Fruit fly (Drosophila melanogaster) whole organism, embryonic: ENCODE measurements around the gene dmGlut.

Source experiments
- Antp ChIP-seq: fragments of 200-800 bp; sonication (Bioruptor generic); optimal IDR thresholded peaks from 3 replicates; lab custom pipeline; 2016; ENCODE audit warnings: missing biosample characterization, missing genetic modification characterization
- Awh ChIP-seq: fragments of 200-800 bp; sonication (Bioruptor generic); IDR thresholded peaks from 2 replicates; pipeline ENCODE4, ENCODE4 v1.3.6; 2022; ENCODE audit warnings: missing biosample characterization, missing genetic modification characterization
- CG10274 ChIP-seq: fragments of 200-800 bp; sonication (Bioruptor generic); optimal IDR thresholded peaks from 3 replicates; lab custom pipeline; 2017; ENCODE audit warnings: missing biosample characterization, mild to moderate bottlenecking, missing genetic modification characterization
- CG10321 ChIP-seq: fragments of 200-800 bp; sonication (Bioruptor generic); IDR thresholded peaks from 2 replicates; pipeline ENCODE4 v1.3.6; 2022; ENCODE audit warnings: missing biosample characterization, missing genetic modification characterization
- CG11085 ChIP-seq: fragments of 200-800 bp; sonication (Bioruptor generic); IDR thresholded peaks from 2 replicates; pipeline ENCODE4 v1.3.6; 2022; ENCODE audit warnings: missing biosample characterization, missing genetic modification characterization
- CG12299 ChIP-seq: fragments of 200-800 bp; sonication (Bioruptor generic); optimal IDR thresholded peaks from 2 replicates; lab custom pipeline; 2018; ENCODE audit warnings: missing biosample characterization, mild to moderate bottlenecking, missing genetic modification characterization
- CG12659 ChIP-seq: fragments of 200-800 bp; sonication (Bioruptor generic); optimal IDR thresholded peaks from 3 replicates; lab custom pipeline; 2017; ENCODE audit warnings: mild to moderate bottlenecking, missing biosample characterization, missing genetic modification reagents, missing genetic modification characterization
- CG14050 ChIP-seq: fragments of 200-800 bp; sonication (Bioruptor generic); IDR thresholded peaks from 3 replicates; pipeline ENCODE4 v1.3.6; 2022; ENCODE audit warnings: missing biosample characterization, missing genetic modification characterization
- CG15696 ChIP-seq: fragments of 200-800 bp; sonication (Bioruptor generic); optimal IDR thresholded peaks from 2 replicates; lab custom pipeline; 2019; ENCODE audit warnings: missing biosample characterization, mild to moderate bottlenecking, missing genetic modification characterization, moderate library complexity
- CG17802 ChIP-seq: fragments of 200-800 bp; sonication (Bioruptor generic); optimal IDR thresholded peaks from 2 replicates; lab custom pipeline; 2018; ENCODE audit warnings: missing biosample characterization, mild to moderate bottlenecking, missing genetic modification characterization, moderate library complexity
- CG18011 ChIP-seq: fragments of 200-800 bp; sonication (Bioruptor generic); optimal IDR thresholded peaks from 2 replicates; lab custom pipeline; 2017; ENCODE audit warnings: missing biosample characterization, missing genetic modification characterization, mild to moderate bottlenecking, moderate library complexity, missing genotype
- CG1832 ChIP-seq: fragments of 200-800 bp; sonication (Bioruptor generic); optimal IDR thresholded peaks from 2 replicates; lab custom pipeline; 2017; ENCODE audit warnings: missing biosample characterization, mild to moderate bottlenecking, missing genetic modification characterization, inconsistent platforms
- CG2202 ChIP-seq: fragments of 200-800 bp; sonication (Bioruptor generic); optimal IDR thresholded peaks from 2 replicates; lab custom pipeline; 2018; ENCODE audit warnings: missing biosample characterization, mild to moderate bottlenecking, missing genetic modification characterization
- CG32767 ChIP-seq: fragments of 200-800 bp; sonication (Bioruptor generic); IDR thresholded peaks from 2 replicates; pipeline ENCODE4 v1.3.6; 2022; ENCODE audit warnings: missing biosample characterization, missing genetic modification characterization
- CG42726 ChIP-seq: fragments of 200-800 bp; sonication (Bioruptor generic); IDR thresholded peaks from 2 replicates; pipeline ENCODE4 v1.3.6; 2022; ENCODE audit warnings: missing biosample characterization, missing genetic modification characterization; ENCODE audit not compliant: partially characterized antibody
- CG4360 ChIP-seq: fragments of 200-800 bp; sonication (Bioruptor generic); IDR thresholded peaks from 2 replicates; pipeline ENCODE4 v1.3.6; 2022; ENCODE audit warnings: missing biosample characterization, missing genetic modification characterization
- CG6854 ChIP-seq: fragments of 200-800 bp; sonication (Bioruptor generic); optimal IDR thresholded peaks from 3 replicates; lab custom pipeline; 2017; ENCODE audit warnings: missing biosample characterization, mild to moderate bottlenecking, missing genetic modification characterization
- CG7372 ChIP-seq: fragments of 200-800 bp; sonication (Bioruptor generic); IDR thresholded peaks from 2 replicates; pipeline ENCODE4 v1.3.6; 2022; ENCODE audit warnings: missing biosample characterization, missing genetic modification characterization
- CG9727 ChIP-seq: fragments of 200-800 bp; sonication (Bioruptor generic); optimal IDR thresholded peaks from 3 replicates; lab custom pipeline; 2017; ENCODE audit warnings: missing biosample characterization, mild to moderate bottlenecking, missing genetic modification characterization
- CG9932 ChIP-seq: fragments of 200-800 bp; sonication (Bioruptor generic); IDR thresholded peaks from 2 replicates; pipeline ENCODE4 v1.3.6; 2022; ENCODE audit warnings: missing biosample characterization, missing genetic modification characterization
- CTCF ChIP-seq: fragments of 200-800 bp; sonication (Bioruptor generic); optimal IDR thresholded peaks from 2 replicates; lab custom pipeline; 2017; ENCODE audit warnings: missing biosample characterization, mild to moderate bottlenecking, missing genetic modification characterization, moderate library complexity
- Chrac-16 ChIP-seq: fragments of 200-800 bp; sonication (Bioruptor generic); optimal IDR thresholded peaks from 3 replicates; lab custom pipeline; 2016; ENCODE audit warnings: missing biosample characterization, missing genetic modification characterization
- CkIIα-i1 ChIP-seq: fragments of 200-800 bp; sonication (Bioruptor generic); IDR thresholded peaks from 2 replicates; pipeline ENCODE4 v1.3.6; 2022; ENCODE audit warnings: missing biosample characterization, missing genetic modification characterization
- Dek ChIP-seq: fragments of 200-800 bp; sonication (Bioruptor generic); optimal IDR thresholded peaks from 3 replicates; lab custom pipeline; 2019; ENCODE audit warnings: missing biosample characterization, mild to moderate bottlenecking, missing genetic modification characterization, moderate library complexity
- Doc3 ChIP-seq: fragments of 200-800 bp; sonication (Bioruptor generic); IDR thresholded peaks from 3 replicates; pipeline ENCODE4 v1.3.6; 2022; ENCODE audit warnings: missing biosample characterization, missing genetic modification characterization; ENCODE audit not compliant: partially characterized antibody
- ERR ChIP-seq: fragments of 200-800 bp; sonication (Bioruptor generic); optimal IDR thresholded peaks from 2 replicates; lab custom pipeline; 2016; ENCODE audit warnings: missing biosample characterization, missing genetic modification characterization
- Eip74EF ChIP-seq, 2 experiments: fragments of 200-800 bp in 1 of 2; fragments of >200 bp in 1 of 2; sonication (Bioruptor generic) in 1 of 2; optimal IDR thresholded peaks; 2 replicates each; lab custom pipeline; 2017 to 2019; ENCODE audit warnings: missing biosample characterization in 2 of 2, missing genetic modification characterization in 2 of 2, mild to moderate bottlenecking in 1 of 2, moderate library complexity in 1 of 2
- Fer3 ChIP-seq: fragments of 200-800 bp; sonication (Bioruptor generic); optimal IDR thresholded peaks from 2 replicates; lab custom pipeline; 2018; ENCODE audit warnings: missing biosample characterization, mild to moderate bottlenecking, missing genetic modification characterization, moderate library complexity
- H2.0 ChIP-seq: fragments of 200-800 bp; sonication (Bioruptor generic); IDR thresholded peaks from 2 replicates; pipeline ENCODE4 v1.3.6; 2022; ENCODE audit warnings: missing biosample characterization, missing genetic modification characterization
- Hey ChIP-seq: fragments of 200-800 bp; sonication (Bioruptor generic); optimal IDR thresholded peaks from 3 replicates; lab custom pipeline; 2018; ENCODE audit warnings: missing biosample characterization, mild to moderate bottlenecking, missing genetic modification characterization
- Lpt ChIP-seq: fragments of >200 bp; optimal IDR thresholded peaks from 2 replicates; lab custom pipeline; 2018; ENCODE audit warnings: missing biosample characterization, missing genetic modification characterization
- MBD-R2 ChIP-seq: fragments of 200-800 bp; sonication (Bioruptor generic); IDR thresholded peaks from 2 replicates; pipeline ENCODE4 v1.3.6; 2022; ENCODE audit warnings: missing biosample characterization, missing genetic modification characterization
- Myb ChIP-seq: fragments of 200-800 bp; sonication (Bioruptor generic); optimal IDR thresholded peaks from 2 replicates; lab custom pipeline; 2016; ENCODE audit warnings: missing biosample characterization, missing genetic modification characterization
- Neu2 ChIP-seq: fragments of 200-800 bp; sonication (Bioruptor generic); optimal IDR thresholded peaks from 3 replicates; lab custom pipeline; 2016; ENCODE audit warnings: missing biosample characterization, missing genetic modification characterization, borderline replicate concordance
- Optix ChIP-seq: fragments of 200-800 bp; sonication (Bioruptor generic); IDR thresholded peaks from 3 replicates; pipeline ENCODE4 v1.3.6; 2022; ENCODE audit warnings: missing biosample characterization, missing genetic modification characterization
- Six4 ChIP-seq: fragments of 200-800 bp; sonication (Bioruptor generic); optimal IDR thresholded peaks from 2 replicates; lab custom pipeline; 2016; ENCODE audit warnings: missing biosample characterization, missing genetic modification characterization
- Xrp1 ChIP-seq: fragments of 200-800 bp; sonication (Bioruptor generic); IDR thresholded peaks from 2 replicates; pipeline ENCODE4 v1.3.6; 2022; ENCODE audit warnings: missing biosample characterization, missing genetic modification characterization
- ems ChIP-seq: fragments of 200-800 bp; sonication (Bioruptor generic); optimal IDR thresholded peaks from 3 replicates; lab custom pipeline; 2016; ENCODE audit warnings: missing biosample characterization, missing genetic modification characterization
- exex ChIP-seq: fragments of 200-800 bp; sonication (Bioruptor generic); optimal IDR thresholded peaks from 4 replicates; lab custom pipeline; 2018; ENCODE audit warnings: missing biosample characterization, mild to moderate bottlenecking, missing genetic modification characterization, moderate library complexity
- gem ChIP-seq: fragments of 200-800 bp; sonication (Bioruptor generic); optimal IDR thresholded peaks from 2 replicates; lab custom pipeline; 2019; ENCODE audit warnings: missing biosample characterization, mild to moderate bottlenecking, missing genetic modification characterization, moderate library complexity
- grau ChIP-seq: fragments of 200-800 bp; optimal IDR thresholded peaks from 3 replicates; lab custom pipeline; 2019; ENCODE audit warnings: missing biosample characterization, mild to moderate bottlenecking, missing genetic modification characterization, moderate library complexity
- lilli ChIP-seq: fragments of 200-800 bp; sonication (Bioruptor generic); optimal IDR thresholded peaks from 3 replicates; lab custom pipeline; 2016; ENCODE audit warnings: missing biosample characterization, missing genetic modification characterization
- nerfin-1 ChIP-seq: fragments of 200-800 bp; sonication (Bioruptor generic); optimal IDR thresholded peaks from 3 replicates; lab custom pipeline; 2019; ENCODE audit warnings: missing biosample characterization, mild to moderate bottlenecking, missing genetic modification characterization, moderate library complexity
- p53 ChIP-seq: fragments of 200-800 bp; sonication (Bioruptor generic); optimal IDR thresholded peaks from 2 replicates; lab custom pipeline; 2016; ENCODE audit warnings: missing biosample characterization, missing genetic modification characterization
- pnt ChIP-seq: fragments of 200-800 bp; sonication (Bioruptor generic); optimal IDR thresholded peaks from 3 replicates; lab custom pipeline; 2016; ENCODE audit warnings: missing biosample characterization, missing genetic modification characterization
- slp2 ChIP-seq: fragments of 200-800 bp; sonication (Bioruptor generic); optimal IDR thresholded peaks from 2 replicates; lab custom pipeline; 2016; ENCODE audit warnings: missing biosample characterization, missing genetic modification characterization
- sna ChIP-seq: fragments of 200-800 bp; sonication (Bioruptor generic); IDR thresholded peaks from 2 replicates; pipeline ENCODE4 v1.3.6; 2022; ENCODE audit warnings: missing biosample characterization, missing genetic modification characterization; ENCODE audit not compliant: partially characterized antibody
- trem ChIP-seq: fragments of 200-800 bp; optimal IDR thresholded peaks from 3 replicates; lab custom pipeline; 2019; ENCODE audit warnings: missing biosample characterization, mild to moderate bottlenecking, missing genetic modification characterization, moderate library complexity
- usp ChIP-seq: fragments of >200 bp; optimal IDR thresholded peaks from 2 replicates; lab custom pipeline; 2017; ENCODE audit warnings: missing biosample characterization, missing genetic modification characterization
- wek ChIP-seq: fragments of 200-800 bp; sonication (Bioruptor generic); optimal IDR thresholded peaks from 3 replicates; lab custom pipeline; 2018; ENCODE audit warnings: missing biosample characterization, mild to moderate bottlenecking, missing genetic modification characterization, moderate library complexity

Gene dmGlut

DNA sequence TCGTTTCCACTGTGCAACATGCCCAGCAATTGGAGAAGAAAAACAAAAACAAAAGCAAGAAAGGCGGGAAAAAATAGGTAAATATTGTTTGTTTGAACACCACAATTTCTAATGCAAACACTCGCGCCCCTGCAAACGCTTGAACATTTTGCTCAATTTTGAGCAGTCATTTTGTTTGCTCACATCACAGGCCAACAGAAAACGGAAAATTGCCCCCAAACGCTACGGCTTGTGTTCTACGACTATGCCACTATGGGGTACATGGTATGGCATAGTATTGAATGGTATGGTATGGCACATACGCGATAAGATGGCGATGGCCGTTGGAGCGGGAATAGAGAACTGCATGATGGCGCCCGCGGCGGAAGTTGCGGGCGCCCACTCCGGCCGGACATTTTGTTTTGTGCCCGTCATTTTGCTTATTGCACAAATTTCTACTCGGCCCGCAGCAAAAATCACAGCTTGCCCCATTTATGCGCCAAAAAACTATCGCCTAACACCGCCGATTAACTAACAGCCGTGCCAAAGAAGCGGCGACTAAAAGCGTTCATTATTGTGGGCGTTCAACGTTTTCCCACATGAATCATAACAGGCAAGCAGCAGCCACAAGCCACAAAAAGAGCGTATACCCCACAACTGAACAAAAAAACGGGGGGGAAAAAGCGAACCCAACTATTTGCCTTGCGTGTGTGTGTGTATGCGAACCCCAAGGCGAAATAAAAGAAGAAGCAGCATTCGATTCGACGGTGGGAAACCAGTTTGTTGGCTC lies 22.8 kb upstream of the dmGlut start (continued):
- peak; percentile 52 for TF ChIP-seq CG10274 (GFP tag; lab: Kevin White, UChicago)
- no peak for TF ChIP-seq CTCF (GFP tag; lab: Kevin White, UChicago)
- peak; percentile 77 for TF ChIP-seq CG12659 (GFP tag; lab: Kevin White, UChicago)
- peak; percentile 20 for TF ChIP-seq trem (tag; lab: Kevin White, UChicago)
- no peak for TF ChIP-seq CkIIα-i1 (GFP tag; lab: Robert Waterston, UW)
- peak; percentile 47 for TF ChIP-seq Six4 (GFP tag; lab: Kevin White, UChicago)
- no peak for TF ChIP-seq CG7372 (GFP tag; lab: Robert Waterston, UW)
- no peak for TF ChIP-seq Doc3 (GFP tag; lab: Robert Waterston, UW)
- peak; percentile 75 for TF ChIP-seq Hey (tag; lab: Kevin White, UChicago)
- TF ChIP-seq wek (GFP tag; lab: Kevin White, UChicago): peak; percentile 88
- TF ChIP-seq CG11085 (GFP tag; lab: Robert Waterston, UW): no peak
- TF ChIP-seq CG32767 (GFP tag; lab: Robert Waterston, UW): no peak
- peak; percentile 33 for TF ChIP-seq Antp
- TF ChIP-seq CG42726 (GFP tag; lab: Robert Waterston, UW): no peak
- peak; percentile 7 for TF ChIP-seq slp2
- peak; percentile 22 for TF ChIP-seq grau
- TF ChIP-seq MBD-R2 (GFP tag; lab: Robert Waterston, UW): no peak
- TF ChIP-seq p53: no peak
- peak; percentile 32 for TF ChIP-seq pnt (GFP tag; lab: Kevin White, UChicago)
- TF ChIP-seq CG17802 (tag; lab: Kevin White, UChicago): peak; percentile 43
- TF ChIP-seq Chrac-16 (GFP tag; lab: Kevin White, UChicago): no peak
- TF ChIP-seq Myb (GFP tag; lab: Kevin White, UChicago): no peak
- TF ChIP-seq exex (tag; lab: Kevin White, UChicago): peak; percentile 79
- peak; percentile 32 for TF ChIP-seq ERR (GFP tag; lab: Kevin White, UChicago)
- TF ChIP-seq sna (GFP tag; lab: Robert Waterston, UW): no peak
- TF ChIP-seq Lpt (GFP tag; lab: Kevin White, UChicago): no peak
- TF ChIP-seq ems (GFP tag; lab: Kevin White, UChicago): peak; percentile 19
- TF ChIP-seq Eip74EF (GFP tag; optimal IDR thresholded peaks at IDR 0.05; lab: Kevin White, UChicago): peak in 1 of 2 experiments; percentile 38
- TF ChIP-seq H2.0 (GFP tag; lab: Robert Waterston, UW): no peak
- peak; percentile 77 for TF ChIP-seq CG6854 (GFP tag; lab: Kevin White, UChicago)
- TF ChIP-seq CG14050 (GFP tag; lab: Robert Waterston, UW): no peak
- no peak for TF ChIP-seq CG9932 (GFP tag; lab: Robert Waterston, UW)
- TF ChIP-seq gem: peak; percentile 77
- TF ChIP-seq lilli (GFP tag; lab: Kevin White, UChicago): peak; percentile 35
- no peak for TF ChIP-seq Neu2
- TF ChIP-seq CG12299 (tag; lab: Kevin White, UChicago): peak; percentile 85
- TF ChIP-seq Fer3 (tag; lab: Kevin White, UChicago): peak; percentile 20
- TF ChIP-seq CG4360 (GFP tag; lab: Robert Waterston, UW): no peak
- no peak for TF ChIP-seq Xrp1 (GFP tag; lab: Robert Waterston, UW)
- TF ChIP-seq CG10321: no peak
- no peak for TF ChIP-seq Optix (GFP tag; lab: Robert Waterston, UW)
- TF ChIP-seq Awh (GFP tag; lab: Robert Waterston, UW): no peak
- TF ChIP-seq CG9727 (GFP tag; lab: Kevin White, UChicago): peak; percentile 70
- TF ChIP-seq nerfin-1: no peak
- no peak for TF ChIP-seq CG1832 (GFP tag; lab: Kevin White, UChicago)
- TF ChIP-seq usp (GFP tag; lab: Kevin White, UChicago): no peak
- peak; percentile 44 for TF ChIP-seq Dek (tag; lab: Kevin White, UChicago)
- peak; percentile 77 for TF ChIP-seq CG15696 (tag; lab: Kevin White, UChicago)
- peak; percentile 20 for TF ChIP-seq CG18011 (GFP tag; lab: Kevin White, UChicago)
- peak; percentile 88 for TF ChIP-seq CG2202
